Fruit fly (Drosophila melanogaster) S2 (cell line): ENCODE data around the gene CG13138.

Source experiments
- CG8478 ChIP-seq: fragments of >200 bp; optimal IDR thresholded peaks from 2 replicates; lab custom pipeline; 2018
- CTCF ChIP-seq, 2 experiments: fragments of >200 bp; optimal IDR thresholded peaks; 2 replicates each; lab custom pipeline; 2018

Gene CG13138

DNA sequence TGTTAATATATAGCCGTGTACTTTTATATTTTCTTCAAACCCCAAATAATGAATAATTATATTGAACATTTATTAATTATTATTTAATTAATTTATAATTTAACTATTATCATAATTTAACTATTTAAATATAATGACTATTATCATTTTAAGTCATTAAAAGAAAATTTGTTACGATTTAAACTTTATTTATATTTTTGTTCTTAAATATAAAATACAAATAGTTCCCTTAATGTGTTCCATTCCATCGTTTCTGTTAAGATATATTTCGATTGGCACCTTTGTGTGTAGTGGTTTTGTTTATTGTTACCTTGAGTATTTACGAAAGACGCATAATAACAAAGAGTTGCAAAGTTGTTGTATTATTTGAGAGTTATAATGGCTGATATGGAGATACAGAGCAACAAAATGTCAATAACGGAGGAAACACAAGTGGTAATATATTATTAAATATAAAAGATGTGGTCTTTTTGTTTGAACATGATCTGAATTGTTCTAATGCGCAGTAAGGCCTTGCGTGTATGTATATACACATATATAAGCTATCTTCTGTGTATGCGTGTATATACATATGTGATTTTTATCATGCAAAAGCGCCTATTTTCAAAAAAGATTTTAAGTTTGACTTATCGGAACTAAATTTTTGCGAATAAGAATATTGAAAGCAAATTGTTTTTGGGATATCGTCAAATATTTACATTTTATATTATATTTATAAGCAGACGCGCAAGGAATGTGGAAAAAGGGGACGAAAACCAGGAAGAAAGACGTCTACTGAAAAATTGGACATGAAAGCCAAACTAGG, 37.8 kb downstream of the CG13138 start, which contains the start of gene REPTOR-BP:
Gene REPTOR-BP (plus strand): TSS at position 296 of the 805 bp plus-strand sequence.
- no peak for TF ChIP-seq CG8478
- TF ChIP-seq CTCF (optimal IDR thresholded peaks at IDR 0.05; lab: Kevin White, UChicago), result no peak

DNA sequence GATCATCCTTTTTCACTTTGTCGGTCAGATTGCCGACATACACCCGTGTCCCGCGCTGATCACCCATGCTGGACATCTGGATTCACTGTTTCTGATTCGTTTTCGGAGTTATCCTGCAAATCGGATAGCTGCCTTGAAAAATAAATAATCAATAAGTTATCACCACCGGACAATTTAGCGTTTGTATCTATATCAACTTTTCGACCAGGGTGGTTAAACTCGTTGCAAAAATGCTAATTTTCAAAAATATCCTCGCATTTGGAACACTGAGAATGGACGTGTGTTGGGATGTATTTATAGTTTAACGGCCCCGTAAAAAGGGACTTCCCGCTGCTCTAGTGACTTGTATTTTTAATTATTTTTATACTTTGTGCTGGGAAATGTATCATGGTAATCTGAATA, 38.5 kb downstream of the CG13138 start, which contains the start of gene Rsf1:
Gene Rsf1 (minus strand): TSS at position 212 of the 402 bp plus-strand sequence.
- no peak for TF ChIP-seq CG8478
- TF ChIP-seq CTCF (optimal IDR thresholded peaks at IDR 0.05; lab: Kevin White, UChicago), result peak in 1 of 2 experiments; percentile 13

DNA sequence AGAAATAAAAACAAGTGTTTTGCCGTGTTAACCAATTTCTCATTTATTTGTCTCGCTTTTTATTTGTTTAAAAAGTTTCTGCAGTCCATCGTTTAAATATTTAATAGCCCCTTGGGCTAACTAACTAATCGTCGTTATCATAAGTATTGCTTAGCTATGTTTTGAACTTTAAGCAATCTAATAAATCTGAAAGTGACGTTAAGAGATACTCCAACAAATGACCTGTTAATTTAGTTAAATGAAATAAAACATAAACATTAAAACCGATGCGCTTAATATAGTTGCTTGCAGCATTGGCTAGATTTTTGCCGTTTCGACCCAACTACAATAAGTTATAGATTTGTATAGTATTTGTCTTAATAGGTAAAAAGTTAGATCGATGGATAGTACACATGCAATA, 40.0 kb downstream of the CG13138 start:
- no peak for TF ChIP-seq CTCF (optimal IDR thresholded peaks at IDR 0.05; lab: Kevin White, UChicago)
- TF ChIP-seq CG8478, result no peak

DNA sequence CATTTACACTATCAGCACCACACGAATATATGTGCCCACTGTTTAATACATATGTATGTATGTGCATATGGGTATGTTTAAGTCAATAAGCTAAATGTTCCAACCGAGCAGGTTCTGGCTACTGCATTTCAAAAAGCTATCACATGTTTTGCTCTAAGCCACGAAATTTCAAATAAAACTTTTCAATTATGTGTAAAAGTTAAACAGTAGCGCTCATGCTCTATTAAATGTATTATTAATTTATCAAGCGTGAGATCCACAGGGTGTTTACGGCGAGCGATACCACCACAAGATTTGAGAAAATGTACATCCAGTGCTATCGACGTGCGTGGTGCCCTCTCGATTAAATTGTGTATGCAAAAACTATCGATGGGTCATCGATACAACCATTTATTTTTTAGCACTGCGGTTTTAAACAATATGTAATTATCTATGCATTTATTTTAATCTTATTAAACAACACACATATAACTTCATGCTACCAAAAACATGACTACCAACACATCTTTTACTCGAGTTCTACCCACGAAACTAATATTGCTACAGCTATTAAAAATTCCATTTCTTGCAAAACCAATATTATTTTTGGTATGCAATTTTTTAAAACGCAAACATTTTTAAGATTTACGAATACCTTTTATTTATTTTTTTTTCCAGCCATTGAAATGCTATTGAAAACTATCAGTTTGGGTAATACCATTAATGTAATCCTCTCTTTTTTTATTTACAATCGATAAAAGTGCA, 40.9 kb downstream of the CG13138 start, which contains the start of gene Pten:
Gene Pten (minus strand): TSS at position 300 of the 744 bp plus-strand sequence.
- TF ChIP-seq CTCF (optimal IDR thresholded peaks at IDR 0.05; lab: Kevin White, UChicago), result peak in 1 of 2 experiments; percentile 3
- TF ChIP-seq CG8478, result no peak

DNA sequence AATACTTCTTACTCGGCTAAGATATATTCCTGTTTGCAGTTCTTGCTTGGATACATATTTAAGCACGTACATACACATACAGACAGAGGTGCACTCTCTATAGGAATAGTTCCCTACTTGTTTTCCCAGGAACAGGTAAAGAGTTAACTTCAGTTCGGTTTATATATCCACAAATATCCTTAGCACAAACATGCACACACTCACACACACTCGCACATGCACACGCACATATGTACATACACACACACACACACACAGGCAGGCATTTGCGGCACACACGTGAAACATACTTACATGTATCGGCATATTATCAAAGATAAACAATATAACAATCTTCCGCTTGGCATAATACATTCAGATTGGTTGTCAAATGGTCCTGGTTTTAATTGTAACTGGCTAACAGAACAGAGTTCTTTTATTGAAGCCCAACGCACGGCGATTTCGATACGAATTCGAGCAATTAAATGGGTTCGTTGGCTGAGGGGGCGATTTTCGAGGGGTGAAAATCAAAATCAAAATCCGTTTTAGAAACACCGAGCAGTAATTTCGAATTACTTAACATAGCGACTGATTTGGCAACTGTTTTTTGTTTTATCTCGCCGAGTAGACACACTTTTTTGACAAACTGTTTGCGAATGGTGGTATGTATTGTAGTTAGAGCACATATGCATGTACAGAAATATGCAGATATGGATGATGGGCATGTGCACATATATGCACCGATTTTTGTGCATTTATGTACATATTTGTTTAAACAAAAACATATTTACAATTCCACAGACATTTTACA, 41.7 kb downstream of the CG13138 start:
- no peak for TF ChIP-seq CG8478
- no peak for TF ChIP-seq CTCF (optimal IDR thresholded peaks at IDR 0.05; lab: Kevin White, UChicago)

DNA sequence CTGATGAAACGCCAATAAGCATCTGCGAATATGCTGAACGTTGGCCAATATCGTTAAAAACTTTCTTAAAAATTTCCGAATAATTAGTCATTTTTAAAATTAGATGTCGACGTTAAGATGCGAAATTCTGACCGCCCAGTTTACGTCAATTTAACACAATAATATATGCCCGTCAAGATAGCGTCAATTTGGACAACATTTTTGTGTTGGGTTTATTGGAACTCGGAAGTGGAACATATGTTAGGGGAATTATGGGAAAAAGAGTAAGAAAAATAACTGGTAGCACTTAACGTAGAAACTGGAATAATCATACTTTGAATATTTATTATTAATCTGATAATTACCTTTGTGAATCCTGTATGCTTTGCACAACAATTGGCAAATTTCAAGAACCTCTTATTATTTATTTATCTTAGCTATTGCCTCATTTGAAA, 46.1 kb downstream of the CG13138 start, which contains the start of gene CG5676:
Gene CG5676 (minus strand): TSS at position 167 of the 434 bp plus-strand sequence.
- TF ChIP-seq CTCF (optimal IDR thresholded peaks at IDR 0.05; lab: Kevin White, UChicago), result no peak
- TF ChIP-seq CG8478, result no peak

DNA sequence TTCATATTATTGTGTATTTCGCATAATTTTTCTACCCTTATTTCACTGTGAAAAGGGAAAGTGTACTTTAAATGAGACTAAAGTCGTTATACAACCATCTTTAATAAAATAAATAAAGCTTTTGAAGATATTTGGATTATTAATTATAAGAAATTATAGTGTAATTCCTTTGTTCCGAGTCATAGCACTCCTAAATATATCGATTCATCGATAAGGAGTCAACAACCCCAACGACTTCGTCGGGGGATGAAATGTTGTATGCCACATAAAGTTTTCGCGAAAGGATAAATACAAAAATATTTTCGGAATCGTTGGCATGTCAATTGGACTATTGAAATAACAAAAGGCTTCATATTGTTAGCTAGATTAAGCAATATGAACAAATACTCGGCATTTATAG, 50.2 kb downstream of the CG13138 start, which contains the start of gene Ror:
Gene Ror (plus strand): TSS at position 252 of the 400 bp plus-strand sequence.
- no peak for TF ChIP-seq CTCF (optimal IDR thresholded peaks at IDR 0.05; lab: Kevin White, UChicago)
- TF ChIP-seq CG8478, result no peak

DNA sequence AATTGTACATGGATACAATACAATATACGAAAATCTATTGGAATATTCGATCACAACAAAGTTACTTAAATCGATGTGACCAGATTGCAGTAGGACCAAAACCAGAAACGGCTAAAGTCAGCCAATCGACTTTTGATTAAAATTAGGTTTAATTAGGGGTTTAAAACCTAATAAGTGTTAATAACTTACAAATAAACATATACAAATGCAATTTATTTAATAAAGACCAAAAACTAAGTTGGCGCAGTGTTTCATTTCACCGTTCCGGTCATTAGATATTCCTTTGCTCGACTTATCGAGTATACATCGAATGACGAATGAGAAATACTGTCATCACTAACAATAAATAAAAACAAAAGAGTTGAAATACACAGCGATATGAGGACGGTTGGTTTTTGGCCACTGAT, 51.4 kb downstream of the CG13138 start, which contains the start of the genes bsk and CG31717:
Gene bsk (minus strand): TSS at position 61 of the 407 bp plus-strand sequence.
Gene CG31717 (plus strand): TSS at position 297 of the 407 bp plus-strand sequence.
- TF ChIP-seq CTCF (optimal IDR thresholded peaks at IDR 0.05; lab: Kevin White, UChicago), result no peak
- TF ChIP-seq CG8478, result no peak
